Worm (Caenorhabditis elegans): ENCODE results near the gene Y37H2A.13.

Y37H2A.13 gene

DNA sequence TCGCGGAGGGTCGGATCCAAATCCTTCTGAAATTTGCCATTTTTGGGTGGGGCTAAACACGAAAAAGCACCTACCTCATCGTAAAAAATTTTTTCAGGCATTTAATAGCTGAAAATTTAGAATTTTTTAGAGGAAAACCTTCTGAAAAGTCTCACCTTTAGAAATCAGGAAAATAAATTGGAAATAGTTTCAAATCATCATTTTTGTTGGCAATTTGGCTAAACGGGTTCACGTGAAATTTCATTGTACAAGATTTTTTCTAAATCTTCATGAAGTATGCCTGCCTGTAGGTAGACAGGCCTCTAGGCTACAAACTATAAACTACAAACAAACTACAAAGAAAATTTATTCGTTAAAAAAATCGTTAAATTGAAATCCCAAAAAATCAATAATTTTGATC, 25.6 kb downstream of the Y37H2A.13 start, which contains the start of gene C14A6.7:
TSS of gene C14A6.7 (minus strand) at position 101 of the 400 bp plus-strand sequence.
- TF ChIP-seq nhr-10 (tag; optimal IDR thresholded peaks at IDR 0.05) (no peak), sma-9 (GFP tag; optimal IDR thresholded peaks at IDR 0.05) (no peak), sma-9 (tag; optimal IDR thresholded peaks at IDR 0.05) (no peak), elt-3 (tag; optimal IDR thresholded peaks at IDR 0.05) (no peak), Y55F3AM.14 (GFP tag; optimal IDR thresholded peaks at IDR 0.05) (no peak), nhr-129 (tag; optimal IDR thresholded peaks at IDR 0.05) (no peak), nhr-11 (tag; optimal IDR thresholded peaks at IDR 0.05) (no peak), snpc-4 (tag; optimal IDR thresholded peaks at IDR 0.05) (no peak), alr-1 (tag; optimal IDR thresholded peaks at IDR 0.05) (no peak), nhr-12 (tag; optimal IDR thresholded peaks at IDR 0.05) (no peak), nhr-23 (tag; optimal IDR thresholded peaks at IDR 0.05) (no peak), blmp-1 (tag; optimal IDR thresholded peaks at IDR 0.05; ENCODE audit: insufficient read depth) (no peak), mbf-1 (tag; optimal IDR thresholded peaks at IDR 0.05) (no peak), ztf-11 (tag; optimal IDR thresholded peaks at IDR 0.05) (no peak), nhr-21 (tag; optimal IDR thresholded peaks at IDR 0.05) (no peak), R02D3.7 (tag; optimal IDR thresholded peaks at IDR 0.05) (no peak), lin-11 (tag; optimal IDR thresholded peaks at IDR 0.05) (no peak), ztf-4 (tag; optimal IDR thresholded peaks at IDR 0.05) (no peak), gmeb-1 (tag; optimal IDR thresholded peaks at IDR 0.05) (no peak), nhr-6 (tag; optimal IDR thresholded peaks at IDR 0.05) (no peak), mab-5 (tag; optimal IDR thresholded peaks at IDR 0.05) (no peak)

DNA sequence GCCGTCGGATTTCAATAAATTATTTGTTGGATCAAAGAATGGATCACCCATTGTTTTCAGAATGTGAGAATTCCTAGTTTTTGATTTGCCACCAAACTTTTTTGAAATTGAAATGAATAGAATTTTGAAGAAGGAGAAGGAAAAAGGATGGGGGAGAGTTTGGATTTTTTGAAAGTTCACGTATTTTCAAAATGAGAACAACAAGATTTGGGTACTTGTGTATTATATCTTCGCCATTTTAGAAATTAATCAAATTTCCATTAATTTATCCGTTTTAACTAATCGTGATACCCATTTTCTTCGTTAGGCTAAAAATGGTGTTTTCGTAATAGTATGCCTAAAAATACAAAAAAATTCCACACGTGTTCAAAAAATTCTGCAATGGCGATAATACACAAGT, 28.9 kb downstream of the Y37H2A.13 start, which contains the start of gene C14A6.8:
TSS of gene C14A6.8 (minus strand) at position 101 of the 400 bp plus-strand sequence.
- TF ChIP-seq crh-2 (tag; optimal IDR thresholded peaks at IDR 0.05) (no peak), gmeb-1 (tag; optimal IDR thresholded peaks at IDR 0.05) (no peak), unc-39 (tag; optimal IDR thresholded peaks at IDR 0.05) (no peak), sma-9 (GFP tag; optimal IDR thresholded peaks at IDR 0.05) (no peak), sma-9 (tag; optimal IDR thresholded peaks at IDR 0.05) (no peak), nhr-6 (tag; optimal IDR thresholded peaks at IDR 0.05) (no peak), ztf-11 (tag; optimal IDR thresholded peaks at IDR 0.05) (no peak), fos-1 (tag; optimal IDR thresholded peaks at IDR 0.05) (no peak), nhr-21 (tag; optimal IDR thresholded peaks at IDR 0.05) (no peak), egl-27 (tag; optimal IDR thresholded peaks at IDR 0.05) (no peak), mdl-1 (tag; optimal IDR thresholded peaks at IDR 0.05) (no peak), lin-11 (tag; optimal IDR thresholded peaks at IDR 0.05) (no peak), sem-4 (tag; optimal IDR thresholded peaks at IDR 0.05) (no peak)

DNA sequence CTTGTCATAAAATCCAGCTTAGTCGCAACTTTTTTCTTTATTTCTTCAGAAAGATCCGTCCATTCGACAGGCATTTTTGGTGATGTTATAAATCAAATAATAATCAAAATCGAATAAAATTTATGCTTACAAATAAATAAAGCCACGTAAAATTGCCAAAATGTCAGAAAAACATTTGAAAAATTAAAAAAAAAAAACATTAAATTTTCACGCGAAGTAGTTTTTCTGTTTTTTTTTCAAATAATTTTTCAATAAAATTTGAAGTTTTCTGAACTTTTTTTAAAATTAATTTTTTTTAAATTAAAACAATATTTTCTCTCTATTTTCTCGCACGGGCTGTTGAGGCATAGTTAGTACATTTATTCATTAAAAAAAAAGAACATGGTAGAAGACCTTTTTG, 36.0 kb downstream of the Y37H2A.13 start, which contains the start of gene C31G12.4:
TSS of gene C31G12.4 (minus strand) at position 101 of the 400 bp plus-strand sequence.
- TF ChIP-seq nhr-21 (tag; optimal IDR thresholded peaks at IDR 0.05) (no peak), snpc-4 (tag; optimal IDR thresholded peaks at IDR 0.05) (no peak), nhr-237 (tag; optimal IDR thresholded peaks at IDR 0.05) (no peak), R02D3.7 (tag; optimal IDR thresholded peaks at IDR 0.05) (no peak), Y55F3AM.14 (GFP tag; optimal IDR thresholded peaks at IDR 0.05) (no peak), lsy-2 (tag; optimal IDR thresholded peaks at IDR 0.05) (no peak), sma-3 (GFP tag; optimal IDR thresholded peaks at IDR 0.05) (no peak), unc-62 (GFP tag; optimal IDR thresholded peaks at IDR 0.05) (no peak), nhr-129 (tag; optimal IDR thresholded peaks at IDR 0.05) (no peak), aly-2 (tag; optimal IDR thresholded peaks at IDR 0.05) (no peak), nhr-12 (tag; optimal IDR thresholded peaks at IDR 0.05) (no peak), fos-1 (tag; optimal IDR thresholded peaks at IDR 0.05) (no peak)

- TF ChIP-seq nhr-129 (tag; optimal IDR thresholded peaks at IDR 0.05): no peak
- TF ChIP-seq lin-11 (tag; optimal IDR thresholded peaks at IDR 0.05): no peak
- no peak for TF ChIP-seq aly-2 (tag; optimal IDR thresholded peaks at IDR 0.05)
- TF ChIP-seq gmeb-1 (tag; optimal IDR thresholded peaks at IDR 0.05): no peak
- no peak for TF ChIP-seq unc-55 (GFP tag; optimal IDR thresholded peaks at IDR 0.05)
- no peak for TF ChIP-seq unc-62 (GFP tag; optimal IDR thresholded peaks at IDR 0.05)
- no peak for TF ChIP-seq R02D3.7 (tag; optimal IDR thresholded peaks at IDR 0.05)
- no peak for TF ChIP-seq ztf-1 (GFP tag; conservative IDR thresholded peaks at IDR 0.05)
- no peak for TF ChIP-seq lin-13 (GFP tag; optimal IDR thresholded peaks at IDR 0.05)
Observed at ce11 chrV:18179663-18180062, 37.0 kb downstream of the Y37H2A.13 start, which contains the start of gene C31G12.1. C31G12.1 (plus strand) TSS chrV:18179963.
